Fruit fly (Drosophila melanogaster): ENCODE data around the gene CG31431.

dm6 chr3R:21877636-21878035 is 7.2 kb downstream of the CG31431 start, which contains the start of gene P5CDh2:
- TF ChIP-seq psq (GFP tag; optimal IDR thresholded peaks at IDR 0.05) (no peak), Dfd (GFP tag; optimal IDR thresholded peaks at IDR 0.05) (no peak), OdsH (GFP tag; optimal IDR thresholded peaks at IDR 0.05) (no peak), Sp1 (GFP tag; optimal IDR thresholded peaks at IDR 0.05) (no peak), sv (GFP tag; optimal IDR thresholded peaks at IDR 0.05) (no peak), brk (GFP tag; optimal IDR thresholded peaks at IDR 0.05) (no peak), CrebA (GFP tag; optimal IDR thresholded peaks at IDR 0.05; ENCODE audit: borderline replicate concordance) (no peak), jim (GFP tag; optimal IDR thresholded peaks at IDR 0.05) (no peak), Dif (GFP tag; optimal IDR thresholded peaks at IDR 0.05; ENCODE audit: partially characterized antibody) (no peak), Vsx2 (GFP tag; optimal IDR thresholded peaks at IDR 0.05; ENCODE audit: partially characterized antibody) (no peak), usp (GFP tag; optimal IDR thresholded peaks at IDR 0.05) (no peak), Jra (GFP tag; optimal IDR thresholded peaks at IDR 0.05) (no peak)
